Fruit fly (Drosophila melanogaster): ENCODE results near the gene Oseg4.

The Oseg4 gene

dm6 chr3L:1742552-1743097 lies 7.1 kb upstream of the Oseg4 start (continued):
- TF ChIP-seq sc (optimal IDR thresholded peaks at IDR 0.05), result no peak
- TF ChIP-seq sc (GFP tag; optimal IDR thresholded peaks at IDR 0.05), result peak; percentile 15
- no peak for TF ChIP-seq CG13424 (tag; optimal IDR thresholded peaks at IDR 0.05)
- no peak for TF ChIP-seq CG3995 (GFP tag; optimal IDR thresholded peaks at IDR 0.05)
- no peak for TF ChIP-seq pfk (GFP tag; optimal IDR thresholded peaks at IDR 0.05)
- no peak for TF ChIP-seq hbn (GFP tag; IDR thresholded peaks at IDR 0.05; ENCODE audit: partially characterized antibody)
- TF ChIP-seq CG33557 (GFP tag; optimal IDR thresholded peaks at IDR 0.05), result peak; percentile 59
- TF ChIP-seq pho (GFP tag; optimal IDR thresholded peaks at IDR 0.05), result no peak
- TF ChIP-seq Max (GFP tag; optimal IDR thresholded peaks at IDR 0.05), result no peak
- no peak for TF ChIP-seq zfh2 (GFP tag; optimal IDR thresholded peaks at IDR 0.05)
- TF ChIP-seq peb (GFP tag; IDR thresholded peaks at IDR 0.05), result no peak
- TF ChIP-seq ewg (GFP tag; optimal IDR thresholded peaks at IDR 0.05), result no peak
- TF ChIP-seq ash1 (GFP tag; optimal IDR thresholded peaks at IDR 0.05), result no peak
- no peak for TF ChIP-seq CG4730 (GFP tag; IDR thresholded peaks at IDR 0.05)
- no peak for TF ChIP-seq crol (GFP tag; IDR thresholded peaks at IDR 0.05)
- no peak for TF ChIP-seq ab (GFP tag; optimal IDR thresholded peaks at IDR 0.05)
- no peak for TF ChIP-seq mirr (GFP tag; optimal IDR thresholded peaks at IDR 0.05)
- TF ChIP-seq ci (GFP tag; IDR thresholded peaks at IDR 0.05), result peak; percentile 22; the same call in 1 of the 3 replicates
- no peak for TF ChIP-seq CG4854 (GFP tag; optimal IDR thresholded peaks at IDR 0.05)
- peak; percentile 16 for TF ChIP-seq tio (GFP tag; optimal IDR thresholded peaks at IDR 0.05)
- TF ChIP-seq Sry-δ (GFP tag; optimal IDR thresholded peaks at IDR 0.05), result no peak
- peak; percentile 13 for TF ChIP-seq ac (GFP tag; optimal IDR thresholded peaks at IDR 0.05)
- 0 out of 2 replicates have a peak, but pooled peaks have one; percentile 42 for TF ChIP-seq CG11696 (GFP tag; IDR thresholded peaks at IDR 0.05)
- TF ChIP-seq YL-1 (GFP tag; optimal IDR thresholded peaks at IDR 0.05), result no peak
- TF ChIP-seq CG15696 (tag; optimal IDR thresholded peaks at IDR 0.05), result peak; percentile 10
- TF ChIP-seq chn (GFP tag; optimal IDR thresholded peaks at IDR 0.05), result no peak
- TF ChIP-seq CG4328 (GFP tag; optimal IDR thresholded peaks at IDR 0.05), result peak; percentile 31
- TF ChIP-seq CG15011 (GFP tag; optimal IDR thresholded peaks at IDR 0.05), result peak; percentile 1
- TF ChIP-seq kah (GFP tag; optimal IDR thresholded peaks at IDR 0.05), result no peak
- no peak for TF ChIP-seq schlank (tag; optimal IDR thresholded peaks at IDR 0.05)
- no peak for TF ChIP-seq CG4404 (GFP tag; IDR thresholded peaks at IDR 0.05)
- no peak for TF ChIP-seq Dll (GFP tag; IDR thresholded peaks at IDR 0.05; ENCODE audit: partially characterized antibody)
- TF ChIP-seq CG15479 (GFP tag; optimal IDR thresholded peaks at IDR 0.05), result no peak
- peak; percentile 9 for TF ChIP-seq salm (tag; optimal IDR thresholded peaks at IDR 0.05)
- TF ChIP-seq CG12071 (GFP tag; optimal IDR thresholded peaks at IDR 0.05), result peak; percentile 29
- peak; percentile 8 for TF ChIP-seq CG7987 (GFP tag; optimal IDR thresholded peaks at IDR 0.05)
- TF ChIP-seq Trl (optimal IDR thresholded peaks at IDR 0.05), result no peak
- peak; percentile 15 for TF ChIP-seq Trl (GFP tag; optimal IDR thresholded peaks at IDR 0.05)
- TF ChIP-seq insv (GFP tag; optimal IDR thresholded peaks at IDR 0.05), result no peak
- TF ChIP-seq Hr78 (GFP tag; optimal IDR thresholded peaks at IDR 0.05), result no peak
- no peak for TF ChIP-seq E2f2 (GFP tag; IDR thresholded peaks at IDR 0.05)
- TF ChIP-seq CG3163 (GFP tag; optimal IDR thresholded peaks at IDR 0.05), result no peak
- TF ChIP-seq az2 (GFP tag; optimal IDR thresholded peaks at IDR 0.05), result no peak
- no peak for TF ChIP-seq CG6254 (GFP tag; optimal IDR thresholded peaks at IDR 0.05)
- TF ChIP-seq CG10267 (tag; optimal IDR thresholded peaks at IDR 0.05), result no peak
- no peak for TF ChIP-seq D19A (tag; optimal IDR thresholded peaks at IDR 0.05)
- no peak for TF ChIP-seq BEAF-32 (GFP tag; optimal IDR thresholded peaks at IDR 0.05)
- no peak for TF ChIP-seq pzg (GFP tag; optimal IDR thresholded peaks at IDR 0.05)
- TF ChIP-seq otp (GFP tag; IDR thresholded peaks at IDR 0.05), result peak; percentile 15; the same call in 2 of the 3 replicates
- no peak for TF ChIP-seq Sry-β (GFP tag; optimal IDR thresholded peaks at IDR 0.05)
- TF ChIP-seq CG32532 (GFP tag; IDR thresholded peaks at IDR 0.05), result no peak
